Fruit fly (Drosophila melanogaster): ENCODE measurements around the gene Alp9.

DNA sequence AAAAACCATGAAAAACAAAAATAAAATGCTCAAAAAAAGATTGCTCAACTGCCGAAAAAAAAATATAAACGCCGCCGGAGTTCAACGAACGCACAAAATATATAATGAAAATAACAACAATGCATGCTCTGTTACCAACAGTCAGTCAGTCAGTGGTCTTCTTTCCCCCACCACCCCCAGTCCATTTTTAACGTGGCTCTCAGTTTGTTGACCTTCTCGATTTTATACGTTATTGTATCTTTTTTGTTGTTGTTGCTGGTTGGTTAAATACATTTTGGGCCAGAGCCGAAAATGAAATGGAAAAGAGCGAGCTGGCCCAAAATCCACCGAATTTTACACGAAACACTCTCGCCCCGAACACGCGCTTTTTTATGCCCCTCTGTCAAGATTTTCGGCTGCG, 26.6 kb downstream of the Alp9 start:
- TF ChIP-seq Dll (optimal IDR thresholded peaks at IDR 0.05) (peak; percentile 10), pan (optimal IDR thresholded peaks at IDR 0.05) (no peak)

All from whole organism.